Worm (Caenorhabditis elegans): ENCODE results near the gene mec-15.

Gene mec-15

DNA sequence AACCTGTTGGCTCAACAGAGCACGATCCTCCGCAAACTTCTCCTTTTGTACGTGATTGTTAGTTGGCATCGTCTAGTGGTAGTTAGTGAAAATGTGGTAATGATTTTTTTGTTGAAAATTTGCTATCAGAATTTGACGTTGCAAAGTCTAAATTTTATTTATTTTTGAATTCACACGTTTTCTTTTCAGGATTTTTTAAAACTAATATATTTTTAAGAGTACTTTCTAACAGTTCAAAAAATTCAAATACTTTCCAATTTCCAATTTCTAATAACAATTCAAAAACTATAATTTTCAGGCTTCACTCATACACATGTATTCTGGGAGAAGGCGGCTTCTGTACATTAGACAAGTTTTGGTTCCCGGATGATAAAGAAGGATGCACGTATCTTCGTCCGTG is 5.1 kb downstream of the mec-15 start, which contains the start of gene ubxn-5:
Gene ubxn-5 (minus strand): TSS at position 101 of the 400 bp plus-strand sequence.
- TF ChIP-seq nhr-237 (tag; optimal IDR thresholded peaks at IDR 0.05), result no peak
- TF ChIP-seq mes-2 (tag; optimal IDR thresholded peaks at IDR 0.05; ENCODE audit: poor library complexity, severe bottlenecking), result no peak
- TF ChIP-seq hlh-11 (tag; optimal IDR thresholded peaks at IDR 0.05), result no peak
- TF ChIP-seq daf-12 (tag; optimal IDR thresholded peaks at IDR 0.05), result no peak
- no peak for TF ChIP-seq snpc-1.2 (GFP tag; IDR thresholded peaks at IDR 0.05)
- no peak for TF ChIP-seq T26A8.4 (GFP tag; IDR thresholded peaks at IDR 0.05)
- TF ChIP-seq nhr-41 (GFP tag; IDR thresholded peaks at IDR 0.05), result no peak
- TF ChIP-seq daf-8 (GFP tag; IDR thresholded peaks at IDR 0.05), result no peak
- TF ChIP-seq daf-16 (GFP tag; optimal IDR thresholded peaks at IDR 0.05), result no peak
- no peak for TF ChIP-seq daf-16 (tag; optimal IDR thresholded peaks at IDR 0.05)
- no peak for TF ChIP-seq nhr-77 (tag; optimal IDR thresholded peaks at IDR 0.05)
- no peak for TF ChIP-seq hmg-1.1 (GFP tag; IDR thresholded peaks at IDR 0.05)

DNA sequence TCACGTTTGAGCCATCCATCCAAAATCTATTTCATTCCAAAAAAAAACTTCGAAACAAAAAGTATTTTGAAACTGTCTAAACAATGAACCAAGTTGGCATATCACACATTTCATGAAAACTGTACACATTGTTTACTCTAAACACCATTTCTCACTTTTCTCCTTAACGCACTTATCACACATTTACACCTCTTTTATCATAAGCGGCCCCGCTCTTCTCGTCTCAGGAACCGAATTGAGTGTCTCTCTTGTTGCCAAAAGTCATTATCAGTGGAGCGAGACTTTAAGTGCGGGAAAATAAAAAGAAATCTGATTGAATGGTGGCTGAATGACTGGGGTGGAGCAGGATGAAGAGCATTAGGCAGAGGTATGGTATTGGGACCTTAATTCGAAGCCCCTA is 7.6 kb downstream of the mec-15 start:
- 0 out of 2 replicates have a peak, but pooled peaks have one; percentile 19 for TF ChIP-seq php-3 (GFP tag; IDR thresholded peaks at IDR 0.05)
- TF ChIP-seq dmd-6 (GFP tag; IDR thresholded peaks at IDR 0.05), result peak; percentile 53
- TF ChIP-seq daf-16 (GFP tag; optimal IDR thresholded peaks at IDR 0.05), result no peak
- TF ChIP-seq daf-16 (tag; optimal IDR thresholded peaks at IDR 0.05), result peak; percentile 92
- no peak for TF ChIP-seq nhr-77 (tag; optimal IDR thresholded peaks at IDR 0.05)
- no peak for TF ChIP-seq vab-7 (GFP tag; IDR thresholded peaks at IDR 0.05)
- TF ChIP-seq F44E2.7 (GFP tag; IDR thresholded peaks at IDR 0.05), result no peak
- peak; percentile 29 for TF ChIP-seq hlh-11 (tag; optimal IDR thresholded peaks at IDR 0.05)
- TF ChIP-seq pqm-1 (tag; optimal IDR thresholded peaks at IDR 0.05), result peak; percentile 45
- peak; percentile 12 for TF ChIP-seq nhr-28 (tag; optimal IDR thresholded peaks at IDR 0.05)

- TF ChIP-seq dve-1 (tag; optimal IDR thresholded peaks at IDR 0.05; ENCODE audit: insufficient read depth) (no peak), aha-1 (tag) (peak; percentile 50)
Observed at ce11 chrII:10230972-10231371, 8.5 kb downstream of the mec-15 start, which contains the start of gene T01E8.8. Gene T01E8.8 (plus strand): TSS chrII:10231272.

DNA sequence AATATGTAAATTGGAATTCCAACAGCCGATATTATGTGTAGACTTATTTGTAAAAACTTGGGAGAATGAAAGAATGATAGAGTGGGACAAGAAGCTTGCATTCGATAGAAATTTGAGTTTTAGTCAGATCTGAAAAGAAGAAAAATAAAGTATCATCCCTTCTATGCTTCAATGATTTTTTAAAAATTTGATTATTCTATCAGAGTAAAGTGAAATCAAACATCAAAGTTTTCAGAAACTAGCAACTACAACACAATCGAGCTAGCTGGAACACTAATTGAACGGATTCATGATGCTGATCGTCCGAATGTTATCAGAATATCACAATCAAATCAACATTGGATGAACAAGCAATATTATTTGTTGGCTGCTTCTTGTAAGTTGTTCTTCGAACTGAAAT is 12.5 kb downstream of the mec-15 start, which contains the start of gene srh-135:
Gene srh-135 (minus strand): TSS at position 101 of the 400 bp plus-strand sequence.
- TF ChIP-seq hif-1 (tag; optimal IDR thresholded peaks at IDR 0.05) (no peak), unc-62 (GFP tag; optimal IDR thresholded peaks at IDR 0.05 in 1 of 2) (peak in 1 of 2 experiments; percentile 54), unc-62 (tag; optimal IDR thresholded peaks at IDR 0.05) (no peak), pha-4 (GFP tag; IDR thresholded peaks at IDR 0.05) (no peak), pha-4 (tag; optimal IDR thresholded peaks at IDR 0.05) (no peak)

ce11 chrII:10222577-10222976 is 16.9 kb downstream of the mec-15 start, which contains the start of gene plc-3:
Gene plc-3 (plus strand): TSS chrII:10222877.
- no peak for TF ChIP-seq zip-2 (tag; optimal IDR thresholded peaks at IDR 0.05)
- TF ChIP-seq zag-1 (tag; optimal IDR thresholded peaks at IDR 0.05), result no peak
- no peak for TF ChIP-seq egl-43 (GFP tag; IDR thresholded peaks at IDR 0.05)
- TF ChIP-seq lin-13 (GFP tag; optimal IDR thresholded peaks at IDR 0.05), result no peak
- TF ChIP-seq aha-1 (tag), result no peak
- TF ChIP-seq T20F7.1 (GFP tag; optimal IDR thresholded peaks at IDR 0.05), result no peak
- no peak for TF ChIP-seq hlh-30 (tag; optimal IDR thresholded peaks at IDR 0.05; ENCODE audit: insufficient read depth)
- TF ChIP-seq Y5F2A.4 (GFP tag; optimal IDR thresholded peaks at IDR 0.05), result no peak
- no peak for TF ChIP-seq zip-11 (GFP tag; IDR thresholded peaks at IDR 0.05)
- no peak for TF ChIP-seq F10B5.3 (tag; optimal IDR thresholded peaks at IDR 0.05)
- TF ChIP-seq F49E8.2 (tag; optimal IDR thresholded peaks at IDR 0.05; ENCODE audit: borderline replicate concordance), result no peak
- no peak for TF ChIP-seq mdt-29 (GFP tag; IDR thresholded peaks at IDR 0.05)
- no peak for TF ChIP-seq unc-62 (GFP tag; optimal IDR thresholded peaks at IDR 0.05 in 1 of 2)
- TF ChIP-seq unc-62 (tag; optimal IDR thresholded peaks at IDR 0.05), result no peak

Measured in whole organism, L4 larva.